Fruit fly (Drosophila melanogaster) whole organism, embryonic: Measurements from ENCODE around the gene CG46460.

ENCODE experiments used
- Aef1 ChIP-seq: fragments of 200-800 bp; sonication (Bioruptor generic); IDR thresholded peaks from 3 replicates; pipeline ENCODE4 v1.3.6; 2022; ENCODE audit warnings: missing biosample characterization, missing genetic modification characterization
- CG10274 ChIP-seq: fragments of 200-800 bp; sonication (Bioruptor generic); optimal IDR thresholded peaks from 3 replicates; lab custom pipeline; 2017; ENCODE audit warnings: missing biosample characterization, mild to moderate bottlenecking, missing genetic modification characterization
- CG10321 ChIP-seq: fragments of 200-800 bp; sonication (Bioruptor generic); IDR thresholded peaks from 2 replicates; pipeline ENCODE4 v1.3.6; 2022; ENCODE audit warnings: missing biosample characterization, missing genetic modification characterization
- CG10366 ChIP-seq: fragments of 200-800 bp; sonication (Bioruptor generic); IDR thresholded peaks from 2 replicates; pipeline ENCODE4 v1.3.6; 2022; ENCODE audit warnings: missing biosample characterization, missing genetic modification characterization
- CG11504 ChIP-seq: fragments of 200-800 bp; sonication (Bioruptor generic); optimal IDR thresholded peaks from 3 replicates; lab custom pipeline; 2019; ENCODE audit warnings: missing biosample characterization, mild to moderate bottlenecking, missing genetic modification characterization, moderate library complexity
- CG12104 ChIP-seq: fragments of 200-800 bp; sonication (Bioruptor generic); optimal IDR thresholded peaks from 3 replicates; lab custom pipeline; 2016; ENCODE audit warnings: missing biosample characterization, missing genetic modification characterization
- CG12769 ChIP-seq: fragments of 200-800 bp; sonication (Bioruptor generic); optimal IDR thresholded peaks from 2 replicates; lab custom pipeline; 2019; ENCODE audit warnings: missing biosample characterization, mild to moderate bottlenecking, missing genetic modification characterization, moderate library complexity
- CG1603 ChIP-seq: fragments of 200-800 bp; sonication (Bioruptor generic); optimal IDR thresholded peaks from 2 replicates; lab custom pipeline; 2019; ENCODE audit warnings: missing biosample characterization, mild to moderate bottlenecking, missing genetic modification characterization, moderate library complexity
- CG1832 ChIP-seq: fragments of 200-800 bp; sonication (Bioruptor generic); optimal IDR thresholded peaks from 2 replicates; lab custom pipeline; 2017; ENCODE audit warnings: missing biosample characterization, mild to moderate bottlenecking, missing genetic modification characterization, inconsistent platforms
- CG18476 ChIP-seq: fragments of 200-800 bp; sonication (Bioruptor generic); optimal IDR thresholded peaks from 2 replicates; lab custom pipeline; 2016; ENCODE audit warnings: missing biosample characterization, mild to moderate bottlenecking, missing genetic modification characterization
- CG18764 ChIP-seq: fragments of 200-800 bp; sonication (Bioruptor generic); optimal IDR thresholded peaks from 3 replicates; lab custom pipeline; 2016; ENCODE audit warnings: missing biosample characterization, missing genetic modification characterization
- CG2199 ChIP-seq: fragments of 200-800 bp; sonication (Bioruptor generic); IDR thresholded peaks from 3 replicates; pipeline ENCODE4 v1.3.6; 2022; ENCODE audit warnings: missing biosample characterization, missing genetic modification characterization
- CG30020 ChIP-seq: fragments of 200-800 bp; optimal IDR thresholded peaks from 2 replicates; lab custom pipeline; 2019; ENCODE audit warnings: missing biosample characterization, mild to moderate bottlenecking, missing genetic modification characterization, moderate library complexity
- CG32532 ChIP-seq: fragments of 200-800 bp; sonication (Bioruptor generic); IDR thresholded peaks from 2 replicates; pipeline ENCODE4 v1.3.6; 2022; ENCODE audit warnings: missing biosample characterization, missing genetic modification characterization
- CG6765 ChIP-seq: fragments of 200-800 bp; sonication (Bioruptor generic); optimal IDR thresholded peaks from 3 replicates; lab custom pipeline; 2017; ENCODE audit warnings: missing biosample characterization, mild to moderate bottlenecking, missing genetic modification characterization
- CG8765 ChIP-seq: fragments of 200-800 bp; sonication (Bioruptor generic); IDR thresholded peaks from 2 replicates; pipeline ENCODE4 v1.3.6; 2022; ENCODE audit warnings: missing biosample characterization, missing genetic modification characterization
- CoRest ChIP-seq: fragments of 200-800 bp; sonication (Bioruptor generic); optimal IDR thresholded peaks from 3 replicates; lab custom pipeline; 2018; ENCODE audit warnings: missing biosample characterization, mild to moderate bottlenecking, missing genetic modification characterization, moderate library complexity
- CrebB ChIP-seq: fragments of 200-800 bp; sonication (Bioruptor generic); optimal IDR thresholded peaks from 3 replicates; lab custom pipeline; 2018; ENCODE audit warnings: missing biosample characterization, mild to moderate bottlenecking, missing genetic modification characterization
- D19A ChIP-seq: fragments of 200-800 bp; optimal IDR thresholded peaks from 3 replicates; lab custom pipeline; 2019; ENCODE audit warnings: missing biosample characterization, mild to moderate bottlenecking, missing genetic modification characterization, moderate library complexity
- E2f2 ChIP-seq: fragments of 200-800 bp; sonication (Bioruptor generic); IDR thresholded peaks from 2 replicates; pipeline ENCODE4 v1.3.6; 2022; ENCODE audit warnings: missing biosample characterization, missing genetic modification characterization
- Fer2 ChIP-seq: fragments of 200-800 bp; sonication (Bioruptor generic); optimal IDR thresholded peaks from 2 replicates; lab custom pipeline; 2018; ENCODE audit warnings: missing biosample characterization, mild to moderate bottlenecking, missing genetic modification characterization, moderate library complexity
- Lim3 ChIP-seq: fragments of 200-800 bp; sonication (Bioruptor generic); IDR thresholded peaks from 2 replicates; pipeline ENCODE4 v1.3.6; 2022; ENCODE audit warnings: missing biosample characterization, missing genetic modification characterization
- NK7.1 ChIP-seq: fragments of 200-800 bp; sonication (Bioruptor generic); optimal IDR thresholded peaks from 3 replicates; lab custom pipeline; 2016; ENCODE audit warnings: missing biosample characterization, missing genetic modification characterization
- Pdp1 ChIP-seq, 2 experiments: fragments of 200-800 bp; sonication (Bioruptor generic); optimal IDR thresholded peaks; 3 replicates each; lab custom pipeline; 2016; ENCODE audit warnings: missing biosample characterization in 2 of 2, missing genetic modification characterization in 2 of 2, mild to moderate bottlenecking in 1 of 2, moderate library complexity in 1 of 2
- Poxn ChIP-seq: fragments of 200-800 bp; sonication (Bioruptor generic); IDR thresholded peaks from 2 replicates; pipeline ENCODE4 v1.3.6; 2022; ENCODE audit warnings: missing biosample characterization, missing genetic modification characterization
- Ptx1 ChIP-seq: fragments of 200-800 bp; sonication (Bioruptor generic); IDR thresholded peaks from 2 replicates; pipeline ENCODE4 v1.3.6; 2022; ENCODE audit warnings: missing biosample characterization, missing genetic modification characterization
- Ravus ChIP-seq: fragments of 200-800 bp; sonication (Bioruptor generic); IDR thresholded peaks from 2 replicates; pipeline ENCODE4 v1.3.6; 2022; ENCODE audit warnings: missing biosample characterization, missing genetic modification characterization
- Spps ChIP-seq: fragments of 200-800 bp; sonication (Bioruptor generic); optimal IDR thresholded peaks from 2 replicates; lab custom pipeline; 2018; ENCODE audit warnings: missing biosample characterization, mild to moderate bottlenecking, missing genetic modification characterization
- TFAM ChIP-seq: fragments of 200-800 bp; sonication (Bioruptor generic); optimal IDR thresholded peaks from 2 replicates; lab custom pipeline; 2017; ENCODE audit warnings: missing biosample characterization, missing genetic modification characterization, inconsistent platforms
- Xrp1 ChIP-seq: fragments of 200-800 bp; sonication (Bioruptor generic); IDR thresholded peaks from 2 replicates; pipeline ENCODE4 v1.3.6; 2022; ENCODE audit warnings: missing biosample characterization, missing genetic modification characterization
- YL-1 ChIP-seq: fragments of 200-800 bp; sonication (Bioruptor generic); optimal IDR thresholded peaks from 3 replicates; lab custom pipeline; 2017; ENCODE audit warnings: missing biosample characterization, mild to moderate bottlenecking, missing genetic modification characterization
- al ChIP-seq: fragments of 200-800 bp; sonication (Bioruptor generic); IDR thresholded peaks from 2 replicates; pipeline ENCODE4 v1.3.6; 2022; ENCODE audit warnings: missing biosample characterization, missing genetic modification characterization
- bab2 ChIP-seq: fragments of 200-800 bp; sonication (Bioruptor generic); optimal IDR thresholded peaks from 2 replicates; lab custom pipeline; 2016; ENCODE audit warnings: missing biosample characterization, missing genetic modification characterization
- bcd ChIP-seq: fragments of 200-800 bp; sonication (Bioruptor generic); optimal IDR thresholded peaks from 2 replicates; lab custom pipeline; 2017; ENCODE audit warnings: missing biosample characterization, mild to moderate bottlenecking, missing genetic modification characterization
- cas ChIP-seq: fragments of 200-800 bp; sonication (Bioruptor generic); IDR thresholded peaks from 2 replicates; pipeline ENCODE4 v1.3.6; 2022; ENCODE audit warnings: missing biosample characterization, missing genetic modification characterization
- chinmo ChIP-seq: fragments of 200-800 bp; sonication (Bioruptor generic); IDR thresholded peaks from 4 replicates; pipeline ENCODE4 v1.3.6; 2022; ENCODE audit warnings: missing biosample characterization, missing genetic modification characterization; ENCODE audit not compliant: partially characterized antibody
- dati ChIP-seq: fragments of 200-800 bp; sonication (Bioruptor generic); IDR thresholded peaks from 2 replicates; pipeline ENCODE4 v1.3.6; 2022; ENCODE audit warnings: missing biosample characterization, missing genetic modification characterization
- exex ChIP-seq: fragments of 200-800 bp; sonication (Bioruptor generic); optimal IDR thresholded peaks from 4 replicates; lab custom pipeline; 2018; ENCODE audit warnings: missing biosample characterization, mild to moderate bottlenecking, missing genetic modification characterization, moderate library complexity
- ftz-f1 ChIP-seq: fragments of 200-800 bp; sonication (Bioruptor generic); optimal IDR thresholded peaks from 2 replicates; lab custom pipeline; 2016; ENCODE audit warnings: missing biosample characterization, missing genetic modification characterization
- gt ChIP-seq: fragments of 200-800 bp; sonication (Bioruptor generic); IDR thresholded peaks from 2 replicates; pipeline ENCODE4 v1.3.6; 2022; ENCODE audit warnings: missing biosample characterization, missing genetic modification characterization
- pb ChIP-seq: fragments of 200-800 bp; sonication (Bioruptor generic); optimal IDR thresholded peaks from 3 replicates; lab custom pipeline; 2016; ENCODE audit warnings: missing biosample characterization, missing genetic modification characterization
- pfk ChIP-seq: fragments of 200-800 bp; sonication (Bioruptor generic); optimal IDR thresholded peaks from 2 replicates; lab custom pipeline; 2018; ENCODE audit warnings: missing biosample characterization, mild to moderate bottlenecking, missing genetic modification characterization, moderate library complexity
- prd ChIP-seq, 3 experiments: fragments of >200 bp in 2 of 3; fragments of 200-800 bp in 1 of 3; sonication (Bioruptor generic) in 1 of 3; optimal IDR thresholded peaks in 2 of 3; IDR thresholded peaks in 1 of 3; 2 replicates in 2 of 3; 3 replicates in 1 of 3; pipeline versions ENCODE4 v1.3.6 to Lab custom; 2017 to 2022; ENCODE audit warnings: missing biosample characterization in 1 of 3, missing genetic modification characterization in 1 of 3
- pum ChIP-seq: fragments of 200-800 bp; sonication (Bioruptor generic); optimal IDR thresholded peaks from 2 replicates; lab custom pipeline; 2016; ENCODE audit warnings: missing biosample characterization, missing genetic modification characterization
- pzg ChIP-seq: fragments of 200-800 bp; sonication (Bioruptor generic); optimal IDR thresholded peaks from 3 replicates; lab custom pipeline; 2018; ENCODE audit warnings: missing biosample characterization, mild to moderate bottlenecking, missing genetic modification characterization, moderate library complexity
- rib ChIP-seq: fragments of 200-800 bp; sonication (Bioruptor generic); IDR thresholded peaks from 2 replicates; pipeline ENCODE4 v1.3.6; 2022; ENCODE audit warnings: missing biosample characterization, missing genetic modification characterization
- sima ChIP-seq: fragments of 200-800 bp; sonication (Bioruptor generic); optimal IDR thresholded peaks from 2 replicates; lab custom pipeline; 2016; ENCODE audit warnings: missing biosample characterization, missing genetic modification characterization
- slbo ChIP-seq: fragments of 200-800 bp; sonication (Bioruptor generic); IDR thresholded peaks from 2 replicates; pipeline ENCODE4 v1.3.6; 2022; ENCODE audit warnings: missing biosample characterization, missing genetic modification characterization
- vvl ChIP-seq: fragments of 200-800 bp; sonication (Bioruptor generic); IDR thresholded peaks from 2 replicates; pipeline ENCODE4 v1.3.6; 2022; ENCODE audit warnings: missing biosample characterization, missing genetic modification characterization
- zfh2 ChIP-seq: fragments of 200-800 bp; sonication (Bioruptor generic); optimal IDR thresholded peaks from 2 replicates; lab custom pipeline; 2016; ENCODE audit warnings: missing biosample characterization, missing genetic modification characterization

CG46460 gene

dm6 chr3L:4230357-4230901 is 3.3 kb upstream of the CG46460 start (continued):
- TF ChIP-seq cas (no peak), Lim3 (0 out of 2 replicates have a peak, but pooled peaks have one; percentile 56), E2f2 (GFP tag; lab: Robert Waterston, UW) (peak; percentile 67; the same call in 1 of the 2 replicates), CG12769 (tag; lab: Kevin White, UChicago) (peak; percentile 79), rib (no peak), CG12104 (GFP tag; lab: Kevin White, UChicago) (peak; percentile 85), CG10321 (GFP tag; lab: Robert Waterston, UW) (peak; percentile 36; the same call in 1 of the 2 replicates), bab2 (GFP tag; lab: Kevin White, UChicago) (peak; percentile 92), CG1832 (GFP tag; lab: Kevin White, UChicago) (no peak), CG11504 (tag; lab: Kevin White, UChicago) (peak; percentile 95), Poxn (GFP tag; lab: Robert Waterston, UW) (no peak), Pdp1 (GFP tag; optimal IDR thresholded peaks at IDR 0.05; lab: Kevin White, UChicago) (peak; percentile 90), bcd (peak; percentile 92), gt (GFP tag; lab: Robert Waterston, UW) (peak; percentile 84), pum (GFP tag; lab: Kevin White, UChicago) (peak; percentile 96), Fer2 (peak; percentile 65), CG32532 (GFP tag; lab: Robert Waterston, UW) (peak; percentile 21; the same call in 1 of the 2 replicates), TFAM (GFP tag; lab: Kevin White, UChicago) (peak; percentile 85), al (GFP tag; lab: Robert Waterston, UW) (0 out of 2 replicates have a peak, but pooled peaks have one; percentile 15), sima (GFP tag; lab: Kevin White, UChicago) (peak; percentile 14), CG30020 (peak; percentile 83), pb (GFP tag; lab: Kevin White, UChicago) (peak; percentile 92), exex (tag; lab: Kevin White, UChicago) (peak; percentile 36), pzg (GFP tag; lab: Kevin White, UChicago) (no peak), zfh2 (no peak), Ravus (GFP tag; lab: Robert Waterston, UW) (peak; percentile 46), dati (GFP tag; lab: Robert Waterston, UW) (peak; percentile 43), CrebB (tag; lab: Kevin White, UChicago) (peak; percentile 83), CG2199 (peak; percentile 76; the same call in 2 of the 3 replicates), D19A (tag; lab: Kevin White, UChicago) (peak; percentile 93), CoRest (tag; lab: Kevin White, UChicago) (peak; percentile 95), Xrp1 (peak; percentile 97), CG18476 (peak; percentile 90), vvl (peak; percentile 93), CG1603 (tag; lab: Kevin White, UChicago) (peak; percentile 94), CG8765 (GFP tag; lab: Robert Waterston, UW) (peak; percentile 87), Aef1 (GFP tag; lab: Robert Waterston, UW) (peak; percentile 73), Spps (tag; lab: Kevin White, UChicago) (peak; percentile 95), pfk (GFP tag; lab: Kevin White, UChicago) (peak; percentile 54), ftz-f1 (no peak), prd (optimal IDR thresholded peaks at IDR 0.05; lab: Kevin White, UChicago) (no peak), prd (GFP tag; IDR thresholded peaks at IDR 0.05; lab: Robert Waterston, UW) (peak; percentile 98), YL-1 (GFP tag; lab: Kevin White, UChicago) (peak; percentile 80), CG10366 (GFP tag; lab: Robert Waterston, UW) (peak; percentile 83), CG6765 (GFP tag; lab: Kevin White, UChicago) (peak; percentile 31), CG18764 (peak; percentile 86), slbo (peak; percentile 51), chinmo (GFP tag; lab: Robert Waterston, UW) (no peak), CG10274 (GFP tag; lab: Kevin White, UChicago) (peak; percentile 75), NK7.1 (peak; percentile 90), Ptx1 (GFP tag; lab: Robert Waterston, UW) (peak; percentile 93)
